Fruit fly (Drosophila melanogaster): Measurements from ENCODE around the gene Sfp78E.

dm6 chr3L:21644176-21644575, 39.7 kb downstream of the Sfp78E start:
- TF ChIP-seq h (GFP tag; optimal IDR thresholded peaks at IDR 0.05) (no peak), Vsx2 (GFP tag; optimal IDR thresholded peaks at IDR 0.05; ENCODE audit: partially characterized antibody) (no peak), br (GFP tag; optimal IDR thresholded peaks at IDR 0.05) (no peak), lola (GFP tag; optimal IDR thresholded peaks at IDR 0.05) (no peak), Abd-B (GFP tag; optimal IDR thresholded peaks at IDR 0.05) (no peak), ey (GFP tag; optimal IDR thresholded peaks at IDR 0.05) (no peak), brk (GFP tag; optimal IDR thresholded peaks at IDR 0.05) (no peak)

All from whole organism, wandering third instar larva.